Fruit fly (Drosophila melanogaster) ovary, adult (tissue): Measurements from ENCODE around the gene PLCXD.

Source experiments
- CG17801 ChIP-seq: fragments of 200-800 bp; optimal IDR thresholded peaks from 2 replicates; lab custom pipeline; 2019; ENCODE audit warnings: missing biosample characterization, mild to moderate bottlenecking, missing genetic modification characterization, moderate library complexity; ENCODE audit not compliant: partially characterized antibody

PLCXD gene

DNA sequence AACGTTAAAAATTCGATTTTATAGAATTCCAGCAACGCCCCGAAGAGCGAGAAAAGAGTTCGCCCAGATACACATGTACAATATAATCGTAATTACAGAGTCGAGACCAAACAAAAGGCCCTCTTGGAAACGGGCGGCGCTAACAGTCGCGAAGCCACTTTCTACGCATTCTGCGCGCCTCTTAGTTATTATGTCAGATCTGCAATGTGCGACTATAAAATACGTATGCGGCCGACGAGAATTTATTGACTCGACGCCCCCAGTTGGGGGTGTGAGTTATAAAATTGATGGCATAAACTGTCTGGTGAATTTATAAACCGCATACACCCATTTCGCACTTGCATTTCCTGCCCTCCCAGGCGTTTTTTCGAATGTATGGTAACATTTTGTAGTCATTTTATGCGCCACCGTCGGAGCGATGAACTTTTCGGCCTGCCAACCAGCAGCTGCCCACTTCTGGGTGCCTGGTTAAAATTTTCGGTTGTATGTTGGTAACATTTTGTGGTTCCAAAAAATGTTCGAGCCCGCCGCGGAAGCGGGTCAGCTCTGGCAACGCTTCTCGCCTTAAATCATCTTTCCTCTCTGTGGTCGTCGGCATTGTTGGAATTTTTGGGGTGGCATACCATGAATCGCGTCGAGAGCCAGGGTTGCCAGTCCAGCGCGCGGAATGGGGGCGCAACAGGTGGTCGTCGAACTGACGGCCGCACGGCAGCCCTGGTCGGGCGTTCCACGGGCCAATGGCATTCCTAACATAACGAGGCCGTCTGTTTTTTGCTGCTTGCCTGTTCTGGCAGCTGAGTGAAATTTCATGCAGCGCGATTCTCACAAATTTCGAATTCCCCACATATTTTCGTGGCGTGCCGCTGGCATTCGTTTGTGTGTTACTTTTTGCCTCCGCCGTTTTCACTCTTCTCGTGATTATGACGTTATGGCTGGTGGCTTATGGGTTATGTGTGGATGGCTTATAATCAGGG, 37.2 kb upstream of the PLCXD start:
- no peak for TF ChIP-seq CG17801

DNA sequence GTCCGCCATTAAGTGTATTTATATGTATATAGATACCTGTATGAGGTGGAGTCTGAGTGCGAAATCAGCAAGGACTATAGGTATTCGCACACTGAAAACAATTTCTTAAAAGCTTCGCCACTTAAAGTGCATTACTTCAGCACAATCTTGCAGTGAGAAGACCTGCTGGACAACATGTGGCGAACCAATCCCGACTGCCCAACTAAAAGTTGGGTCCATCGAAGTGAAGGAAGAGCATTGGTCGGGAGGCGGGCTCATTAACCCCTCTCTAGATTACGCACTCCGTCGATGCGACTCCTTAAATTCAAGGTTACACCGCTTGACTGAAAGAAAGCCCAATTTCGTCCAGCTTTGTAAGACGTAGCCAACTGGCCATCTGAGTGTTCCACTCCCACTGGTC, 36.0 kb upstream of the PLCXD start:
- no peak for TF ChIP-seq CG17801

DNA sequence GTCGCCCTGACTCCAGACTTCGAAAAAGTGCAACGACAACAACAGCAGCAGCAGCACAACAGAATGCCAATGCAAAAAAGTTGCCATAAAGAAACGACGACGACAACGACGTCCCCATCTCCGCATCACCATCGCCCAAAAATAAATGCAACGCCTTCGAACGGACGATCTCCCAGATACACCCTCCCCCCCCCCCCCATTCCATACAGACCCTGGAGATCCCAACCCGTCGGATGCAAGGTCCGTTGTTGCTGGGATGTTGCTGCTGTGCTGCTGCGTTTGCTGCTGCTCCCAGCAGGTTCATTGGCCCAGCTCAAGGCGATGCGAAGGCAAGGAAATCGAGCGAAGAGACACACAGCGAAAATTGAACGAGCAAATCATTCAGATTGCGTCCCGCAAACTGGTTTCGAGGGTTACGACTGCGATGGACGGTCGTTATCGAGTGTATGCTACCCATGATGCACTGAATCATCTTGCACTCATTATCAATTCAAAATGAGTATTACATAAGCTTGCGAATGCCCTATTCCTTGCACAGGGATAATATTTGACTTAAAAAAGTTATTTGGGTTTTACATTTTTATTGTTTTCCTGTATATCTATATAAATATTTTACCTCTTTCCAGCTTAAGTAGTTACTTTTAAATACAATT, 35.4 kb upstream of the PLCXD start:
- no peak for TF ChIP-seq CG17801

dm6 chr2L:12020735-12021134, 28.5 kb upstream of the PLCXD start, which contains the start of gene Wdr81:
Gene Wdr81 (minus strand): TSS chr2L:12020960.
- TF ChIP-seq CG17801: no peak

DNA sequence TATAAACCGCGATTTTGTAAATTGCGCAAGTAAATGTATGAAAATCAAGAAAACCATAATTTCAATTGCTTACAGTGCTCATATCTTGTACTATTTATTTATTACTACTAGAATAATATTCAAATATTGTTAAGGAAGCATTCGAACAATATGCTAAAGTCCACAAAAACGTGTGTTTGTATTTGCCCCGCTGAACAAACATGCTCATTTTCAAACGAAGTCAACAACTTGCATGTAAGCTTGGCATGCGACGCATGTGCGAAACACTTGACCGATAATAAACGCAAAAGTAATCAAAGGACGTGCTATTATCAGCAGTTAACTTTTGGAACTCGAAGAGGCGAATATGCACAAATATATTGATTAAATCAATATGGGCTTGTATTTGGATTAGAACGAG, 28.0 kb upstream of the PLCXD start:
- TF ChIP-seq CG17801: no peak

DNA sequence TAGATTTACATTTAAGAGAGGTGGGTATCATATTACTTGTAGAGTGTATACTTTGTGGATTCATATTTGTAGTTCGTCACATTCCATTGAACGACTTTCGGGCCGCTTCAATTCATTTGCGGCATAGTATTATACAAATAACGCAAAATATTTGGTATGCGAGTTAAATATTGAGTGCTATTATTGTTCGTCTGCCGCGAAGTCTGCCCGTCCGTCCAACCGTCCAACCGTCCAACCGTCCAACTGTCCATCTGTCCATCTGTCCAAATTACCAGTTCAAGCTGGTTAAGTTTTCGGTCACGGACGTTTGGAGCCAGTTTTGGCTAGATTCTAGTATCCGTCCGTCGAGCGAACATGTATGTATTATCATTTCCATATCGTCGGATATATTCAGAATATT, 25.1 kb upstream of the PLCXD start:
- TF ChIP-seq CG17801: no peak

DNA sequence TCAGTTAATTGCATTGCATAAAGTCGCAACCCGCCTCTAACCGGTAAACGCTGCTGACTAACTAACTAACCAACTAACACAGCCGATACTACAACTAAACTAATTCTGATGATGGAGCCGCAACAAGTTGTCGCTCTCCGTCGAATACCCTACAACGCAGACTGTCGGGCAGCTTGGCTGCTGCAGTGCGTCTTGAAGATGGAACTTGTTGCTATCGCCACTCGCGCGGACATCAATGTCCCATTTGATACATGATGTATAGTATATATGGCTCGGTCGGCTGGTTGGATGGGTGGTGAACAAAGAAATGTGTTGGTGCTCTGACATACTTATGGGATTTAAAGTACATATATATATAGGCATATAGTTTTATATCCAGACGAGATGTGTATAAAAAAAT, 23.7 kb upstream of the PLCXD start:
- no peak for TF ChIP-seq CG17801

DNA sequence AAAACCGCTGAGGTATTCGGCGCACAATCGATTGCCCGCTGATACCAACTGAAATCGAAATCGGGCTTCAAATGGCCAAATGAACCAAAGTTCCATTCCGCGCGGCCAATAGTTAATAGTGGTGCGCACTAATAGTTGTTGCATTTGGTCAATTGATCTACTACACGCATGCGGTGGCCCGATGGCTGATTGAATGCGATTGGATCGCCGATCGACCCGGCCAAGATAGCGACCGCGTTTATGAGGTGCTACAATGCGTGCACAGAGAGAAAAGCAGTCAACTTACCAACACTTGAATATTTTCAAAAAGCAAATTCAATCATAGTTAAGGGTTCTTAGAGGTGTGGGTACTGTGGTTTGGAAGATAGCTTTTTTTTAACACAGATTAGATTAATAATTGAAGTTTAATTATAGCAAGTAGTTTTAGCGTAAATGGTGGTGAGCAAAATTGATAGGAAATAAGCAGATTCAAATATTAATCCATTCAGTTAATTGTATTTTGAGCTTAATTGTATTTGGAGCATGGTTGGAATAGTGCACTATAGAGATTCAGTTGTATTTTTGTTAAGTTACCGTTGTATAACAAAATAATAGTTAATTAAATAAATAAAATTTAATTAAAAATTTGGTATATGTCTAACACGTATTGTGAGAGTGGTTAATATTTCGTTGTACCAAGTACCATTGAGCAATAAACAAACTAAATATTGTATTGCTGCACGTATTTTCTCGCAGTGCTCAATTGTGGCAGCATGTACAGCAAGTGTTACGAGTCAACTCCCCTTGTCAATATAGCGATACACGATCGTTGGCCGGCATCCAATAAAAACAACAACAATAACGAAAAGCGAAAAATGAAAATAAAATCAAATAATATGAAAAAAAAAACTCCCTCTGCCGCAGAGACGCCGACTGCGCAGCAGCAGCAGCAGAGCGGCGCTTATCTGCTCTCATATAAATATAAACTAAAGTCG, 22.5 kb upstream of the PLCXD start:
- peak; percentile 39 for TF ChIP-seq CG17801

- TF ChIP-seq CG17801: no peak
Observed at dm6 chr2L:12027435-12027834, 21.8 kb upstream of the PLCXD start, which contains the start of gene dmGlut. Gene dmGlut (plus strand): TSS chr2L:12027438.

dm6 chr2L:12028102-12028501, 21.1 kb upstream of the PLCXD start:
- no peak for TF ChIP-seq CG17801

- no peak for TF ChIP-seq CG17801
Observed at dm6 chr2L:12028808-12029207, 20.4 kb upstream of the PLCXD start.

DNA sequence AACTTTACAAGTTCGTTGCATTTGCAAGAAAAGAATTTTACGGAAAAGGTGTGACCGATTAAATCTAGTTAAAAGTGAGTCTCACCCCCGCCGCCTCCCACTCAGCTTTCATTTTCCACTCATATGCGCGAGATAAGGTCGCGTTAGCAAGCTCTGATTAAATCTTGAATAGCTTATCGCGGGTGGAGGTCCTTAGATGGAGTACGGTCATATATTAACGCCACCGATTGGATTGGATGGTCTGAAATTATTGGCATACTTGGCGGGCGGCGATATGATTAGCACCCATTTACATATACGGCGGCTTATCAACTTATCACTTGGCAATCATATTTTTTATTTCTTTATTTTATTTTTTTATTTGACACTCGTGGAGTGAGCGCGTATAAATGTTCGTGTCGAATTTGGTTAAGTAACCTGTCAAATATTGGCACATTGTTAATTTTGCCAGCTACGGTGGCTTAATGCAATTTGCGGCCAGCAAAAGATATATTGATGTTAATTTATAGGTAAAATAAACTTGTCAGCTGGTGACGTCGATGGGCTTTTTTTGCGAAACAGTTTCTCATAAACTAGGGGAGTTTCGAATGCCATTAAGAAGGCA, 19.5 kb upstream of the PLCXD start:
- no peak for TF ChIP-seq CG17801

- no peak for TF ChIP-seq CG17801
Observed at dm6 chr2L:12030552-12031131, 18.6 kb upstream of the PLCXD start.

dm6 chr2L:12033890-12034289, 15.3 kb upstream of the PLCXD start, which contains the start of gene CG18788:
Gene CG18788 (plus strand): TSS chr2L:12034190.
- TF ChIP-seq CG17801: no peak

dm6 chr2L:12038177-12038581, 11.0 kb upstream of the PLCXD start, which contains the start of gene Tom70:
Gene Tom70 (minus strand): TSS chr2L:12038511.
- TF ChIP-seq CG17801: peak; percentile 30
